Worm (Caenorhabditis elegans): ENCODE data around the gene adr-2.

adr-2 gene

ce11 chrIII:7275296-7275695, 42.6 kb upstream of the adr-2 start, which contains the start of gene psd-1:
psd-1 (minus strand) TSS chrIII:7275396.
- TF ChIP-seq snpc-4 (tag; optimal IDR thresholded peaks at IDR 0.05) (no peak), drap-1 (GFP tag; optimal IDR thresholded peaks at IDR 0.05) (no peak), nhr-2 (tag; optimal IDR thresholded peaks at IDR 0.05) (no peak), pha-4 (tag; optimal IDR thresholded peaks at IDR 0.05) (no peak), mep-1 (tag; optimal IDR thresholded peaks at IDR 0.05) (no peak)

- TF ChIP-seq lin-32 (GFP tag; optimal IDR thresholded peaks at IDR 0.05) (no peak), nhr-28 (tag; optimal IDR thresholded peaks at IDR 0.05) (no peak), unc-120 (tag; optimal IDR thresholded peaks at IDR 0.05; ENCODE audit: poor library complexity, severe bottlenecking) (no peak), mls-2 (tag; optimal IDR thresholded peaks at IDR 0.05) (no peak), ceh-43 (GFP tag; optimal IDR thresholded peaks at IDR 0.05) (no peak), nhr-237 (tag; optimal IDR thresholded peaks at IDR 0.05) (no peak), nhr-12 (tag; optimal IDR thresholded peaks at IDR 0.05) (no peak), bed-3 (GFP tag; optimal IDR thresholded peaks at IDR 0.05) (no peak)
Measured at ce11 chrIII:7273718-7274117, 41.0 kb upstream of the adr-2 start.

DNA sequence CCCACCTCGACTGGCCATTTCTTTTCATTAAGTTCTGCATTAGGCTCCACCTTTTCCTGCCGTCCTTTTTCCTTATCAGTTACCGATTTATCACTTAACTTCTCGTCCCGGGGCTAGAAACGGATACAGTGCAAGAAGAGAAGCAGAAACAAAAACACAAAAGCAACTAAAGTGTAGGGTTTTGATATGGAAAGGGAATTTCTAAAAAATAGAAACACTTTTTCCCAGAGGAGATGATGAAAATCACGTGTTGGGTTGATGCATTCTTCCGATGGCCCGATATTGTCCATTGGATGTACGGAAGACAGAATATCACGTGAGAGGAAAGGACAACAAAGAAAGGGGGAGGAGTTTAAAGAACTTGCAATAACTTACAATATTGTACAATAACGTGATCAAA, 40.1 kb upstream of the adr-2 start:
- TF ChIP-seq flh-1 (GFP tag; optimal IDR thresholded peaks at IDR 0.05), result no peak
- no peak for TF ChIP-seq lin-32 (GFP tag; optimal IDR thresholded peaks at IDR 0.05)
- no peak for TF ChIP-seq lin-13 (tag; optimal IDR thresholded peaks at IDR 0.05)
- no peak for TF ChIP-seq tbx-8 (GFP tag; optimal IDR thresholded peaks at IDR 0.05)
- no peak for TF ChIP-seq nhr-76 (tag; optimal IDR thresholded peaks at IDR 0.05)
- TF ChIP-seq nhr-2 (tag; optimal IDR thresholded peaks at IDR 0.05), result no peak
- no peak for TF ChIP-seq lsy-2 (tag; optimal IDR thresholded peaks at IDR 0.05)
- TF ChIP-seq M03D4.4 (tag; optimal IDR thresholded peaks at IDR 0.05), result no peak
- no peak for TF ChIP-seq snpc-4 (tag; optimal IDR thresholded peaks at IDR 0.05)
- no peak for TF ChIP-seq ceh-39 (tag; optimal IDR thresholded peaks at IDR 0.05)
- TF ChIP-seq pha-4 (tag; optimal IDR thresholded peaks at IDR 0.05), result no peak
- no peak for TF ChIP-seq unc-62 (GFP tag; optimal IDR thresholded peaks at IDR 0.05)
- no peak for TF ChIP-seq zip-8 (tag; optimal IDR thresholded peaks at IDR 0.05)

DNA sequence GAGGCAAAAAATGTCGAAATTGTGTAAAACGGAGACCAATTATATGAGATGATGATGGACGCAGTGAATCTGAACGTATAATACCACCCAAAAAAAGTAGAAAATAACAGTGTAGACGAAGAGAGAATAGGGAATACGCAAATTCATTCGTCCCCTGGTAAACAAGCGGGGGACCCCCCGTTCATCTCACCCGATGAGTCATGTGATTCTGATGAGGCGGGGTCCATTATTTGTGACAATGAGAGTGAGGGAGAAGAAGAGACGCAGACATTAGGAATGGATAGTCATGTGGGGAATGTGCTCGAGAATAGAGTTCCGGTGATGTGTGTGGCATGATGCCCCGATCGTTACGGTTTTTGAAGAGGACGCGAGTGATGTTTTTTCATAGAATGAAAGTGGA, 39.4 kb upstream of the adr-2 start:
- TF ChIP-seq ceh-43 (GFP tag; optimal IDR thresholded peaks at IDR 0.05) (peak; percentile 64), blmp-1 (tag; optimal IDR thresholded peaks at IDR 0.05) (no peak), zip-8 (tag; optimal IDR thresholded peaks at IDR 0.05) (no peak), drap-1 (GFP tag; optimal IDR thresholded peaks at IDR 0.05) (no peak), M03D4.4 (tag; optimal IDR thresholded peaks at IDR 0.05) (peak; percentile 64), nhr-28 (tag; optimal IDR thresholded peaks at IDR 0.05) (no peak), sptf-1 (tag; optimal IDR thresholded peaks at IDR 0.05) (peak; percentile 37), lin-13 (tag; optimal IDR thresholded peaks at IDR 0.05) (peak; percentile 36), ces-1 (GFP tag; optimal IDR thresholded peaks at IDR 0.05) (peak; percentile 34), nhr-76 (tag; optimal IDR thresholded peaks at IDR 0.05) (no peak), cnd-1 (tag; optimal IDR thresholded peaks at IDR 0.05) (peak; percentile 11), mep-1 (tag; optimal IDR thresholded peaks at IDR 0.05) (peak; percentile 33), unc-39 (tag; optimal IDR thresholded peaks at IDR 0.05) (no peak), unc-62 (GFP tag; optimal IDR thresholded peaks at IDR 0.05) (no peak), nhr-237 (tag; optimal IDR thresholded peaks at IDR 0.05) (no peak), unc-120 (tag; optimal IDR thresholded peaks at IDR 0.05; ENCODE audit: poor library complexity, severe bottlenecking) (peak; percentile 46), sem-2 (GFP tag; optimal IDR thresholded peaks at IDR 0.05) (no peak), elt-1 (tag; optimal IDR thresholded peaks at IDR 0.05; ENCODE audit: borderline replicate concordance, insufficient read depth) (no peak), nhr-2 (tag; optimal IDR thresholded peaks at IDR 0.05) (no peak), ceh-83 (GFP tag; optimal IDR thresholded peaks at IDR 0.05) (peak; percentile 6), mab-5 (tag; optimal IDR thresholded peaks at IDR 0.05) (no peak), bed-3 (GFP tag; optimal IDR thresholded peaks at IDR 0.05) (no peak), ham-2 (GFP tag; optimal IDR thresholded peaks at IDR 0.05) (no peak), ceh-39 (tag; optimal IDR thresholded peaks at IDR 0.05) (no peak), mls-2 (tag; optimal IDR thresholded peaks at IDR 0.05) (peak; percentile 75), snpc-4 (tag; optimal IDR thresholded peaks at IDR 0.05) (no peak), nhr-12 (tag; optimal IDR thresholded peaks at IDR 0.05) (no peak), flh-1 (GFP tag; optimal IDR thresholded peaks at IDR 0.05) (no peak), elt-3 (tag; optimal IDR thresholded peaks at IDR 0.05) (no peak), pha-4 (tag; optimal IDR thresholded peaks at IDR 0.05) (peak; percentile 9), lsy-2 (tag; optimal IDR thresholded peaks at IDR 0.05) (peak; percentile 16), hlh-1 (tag; optimal IDR thresholded peaks at IDR 0.05) (no peak), ztf-11 (tag; optimal IDR thresholded peaks at IDR 0.05) (no peak), lin-32 (GFP tag; optimal IDR thresholded peaks at IDR 0.05) (no peak), tbx-8 (GFP tag; optimal IDR thresholded peaks at IDR 0.05) (no peak)

All from whole organism, mixed stage, embryonic.